Fruit fly (Drosophila melanogaster) whole organism, embryonic: Measurements from ENCODE around the gene CG46270.

Experiments used
- Antp ChIP-seq: fragments of 200-800 bp; sonication (Bioruptor generic); optimal IDR thresholded peaks from 3 replicates; lab custom pipeline; 2016; ENCODE audit warnings: missing biosample characterization, missing genetic modification characterization
- B-H1 ChIP-seq: fragments of 200-800 bp; sonication (Bioruptor generic); IDR thresholded peaks from 3 replicates; pipeline ENCODE4 v1.3.6; 2022; ENCODE audit warnings: missing biosample characterization, missing genetic modification characterization
- CG11093 ChIP-seq: fragments of 200-800 bp; sonication (Bioruptor generic); IDR thresholded peaks from 3 replicates; pipeline ENCODE4 v1.3.6; 2022; ENCODE audit warnings: missing biosample characterization, missing genetic modification characterization
- CG11696 ChIP-seq: fragments of 200-800 bp; sonication (Bioruptor generic); IDR thresholded peaks from 2 replicates; pipeline ENCODE4 v1.3.6; 2022; ENCODE audit warnings: missing biosample characterization, missing genetic modification characterization
- CG15011 ChIP-seq: fragments of 200-800 bp; sonication (Bioruptor generic); optimal IDR thresholded peaks from 3 replicates; lab custom pipeline; 2018; ENCODE audit warnings: missing biosample characterization, mild to moderate bottlenecking, missing genetic modification characterization
- CG16815 ChIP-seq: fragments of 200-800 bp; sonication (Bioruptor generic); optimal IDR thresholded peaks from 3 replicates; lab custom pipeline; 2017; ENCODE audit warnings: missing biosample characterization, mild to moderate bottlenecking, missing genetic modification characterization
- CG17328 ChIP-seq: fragments of 200-800 bp; sonication (Bioruptor generic); IDR thresholded peaks from 2 replicates; pipeline ENCODE4 v1.3.6; 2022; ENCODE audit warnings: missing biosample characterization, missing genetic modification characterization
- CG1832 ChIP-seq: fragments of 200-800 bp; sonication (Bioruptor generic); optimal IDR thresholded peaks from 2 replicates; lab custom pipeline; 2017; ENCODE audit warnings: missing biosample characterization, mild to moderate bottlenecking, missing genetic modification characterization, inconsistent platforms
- CG18764 ChIP-seq: fragments of 200-800 bp; sonication (Bioruptor generic); optimal IDR thresholded peaks from 3 replicates; lab custom pipeline; 2016; ENCODE audit warnings: missing biosample characterization, missing genetic modification characterization
- CG2129 ChIP-seq: fragments of 200-800 bp; sonication (Bioruptor generic); IDR thresholded peaks from 2 replicates; pipeline ENCODE4 v1.3.6; 2022; ENCODE audit warnings: missing biosample characterization, missing genetic modification characterization; ENCODE audit not compliant: partially characterized antibody
- CG32772 ChIP-seq: fragments of 200-800 bp; sonication (Bioruptor generic); IDR thresholded peaks from 2 replicates; pipeline ENCODE4 v1.3.6; 2022; ENCODE audit warnings: missing biosample characterization, missing genetic modification characterization
- CG3281 ChIP-seq: fragments of 200-800 bp; sonication (Bioruptor generic); optimal IDR thresholded peaks from 3 replicates; lab custom pipeline; 2017; ENCODE audit warnings: missing biosample characterization, mild to moderate bottlenecking, missing genetic modification characterization
- CG4820 ChIP-seq: fragments of 200-800 bp; sonication (Bioruptor generic); optimal IDR thresholded peaks from 3 replicates; lab custom pipeline; 2016; ENCODE audit warnings: missing biosample characterization, missing genetic modification characterization
- CG6254 ChIP-seq: fragments of 200-800 bp; sonication (Bioruptor generic); optimal IDR thresholded peaks from 3 replicates; lab custom pipeline; 2017; ENCODE audit warnings: mild to moderate bottlenecking, missing biosample characterization, missing genetic modification reagents, missing genetic modification characterization
- CG7372 ChIP-seq: fragments of 200-800 bp; sonication (Bioruptor generic); IDR thresholded peaks from 2 replicates; pipeline ENCODE4 v1.3.6; 2022; ENCODE audit warnings: missing biosample characterization, missing genetic modification characterization
- CG7928 ChIP-seq: fragments of 200-800 bp; sonication (Bioruptor generic); optimal IDR thresholded peaks from 2 replicates; lab custom pipeline; 2017; ENCODE audit warnings: missing biosample characterization, mild to moderate bottlenecking, missing genetic modification characterization
- CG8924 ChIP-seq: fragments of 200-800 bp; optimal IDR thresholded peaks from 3 replicates; lab custom pipeline; 2019; ENCODE audit warnings: missing biosample characterization, mild to moderate bottlenecking, missing genetic modification characterization, moderate library complexity
- D19B ChIP-seq: fragments of 200-800 bp; sonication (Bioruptor generic); optimal IDR thresholded peaks from 2 replicates; lab custom pipeline; 2017; ENCODE audit warnings: missing biosample characterization, mild to moderate bottlenecking, missing genetic modification characterization
- Dref ChIP-seq: fragments of 200-800 bp; sonication (Bioruptor generic); IDR thresholded peaks from 2 replicates; pipeline ENCODE4 v1.3.6; 2022; ENCODE audit warnings: missing biosample characterization, missing genetic modification characterization
- Eip74EF ChIP-seq, 2 experiments: fragments of 200-800 bp in 1 of 2; fragments of >200 bp in 1 of 2; sonication (Bioruptor generic) in 1 of 2; optimal IDR thresholded peaks; 2 replicates each; lab custom pipeline; 2017 to 2019; ENCODE audit warnings: missing biosample characterization in 2 of 2, missing genetic modification characterization in 2 of 2, mild to moderate bottlenecking in 1 of 2, moderate library complexity in 1 of 2
- HLH54F ChIP-seq: fragments of 200-800 bp; sonication (Bioruptor generic); optimal IDR thresholded peaks from 3 replicates; lab custom pipeline; 2016; ENCODE audit warnings: missing biosample characterization, missing genetic modification characterization
- HLHmδ ChIP-seq: fragments of 200-800 bp; sonication (Bioruptor generic); optimal IDR thresholded peaks from 2 replicates; lab custom pipeline; 2018; ENCODE audit warnings: missing biosample characterization, mild to moderate bottlenecking, missing genetic modification characterization, moderate library complexity
- Hand ChIP-seq: fragments of 200-800 bp; sonication (Bioruptor generic); optimal IDR thresholded peaks from 2 replicates; lab custom pipeline; 2017; ENCODE audit warnings: mild to moderate bottlenecking, missing biosample characterization, missing genetic modification reagents, missing genetic modification characterization
- Hmr ChIP-seq: fragments of 200-800 bp; sonication (Bioruptor generic); optimal IDR thresholded peaks from 3 replicates; lab custom pipeline; 2017; ENCODE audit warnings: mild to moderate bottlenecking, missing biosample characterization, missing genetic modification reagents, missing genetic modification characterization
- Hr78 ChIP-seq, 2 experiments: fragments of 200-800 bp in 1 of 2; fragments of >200 bp in 1 of 2; sonication (Bioruptor generic) in 1 of 2; optimal IDR thresholded peaks; 2 replicates each; lab custom pipeline; 2017 to 2019; ENCODE audit warnings: missing biosample characterization in 2 of 2, missing genetic modification characterization in 2 of 2, mild to moderate bottlenecking in 1 of 2, moderate library complexity in 1 of 2
- Max ChIP-seq: fragments of 200-800 bp; sonication (Bioruptor generic); optimal IDR thresholded peaks from 2 replicates; lab custom pipeline; 2016; ENCODE audit warnings: missing biosample characterization, mild to moderate bottlenecking, missing genetic modification characterization
- Meics ChIP-seq: fragments of 200-800 bp; sonication (Bioruptor generic); optimal IDR thresholded peaks from 2 replicates; lab custom pipeline; 2017; ENCODE audit warnings: missing biosample characterization, mild to moderate bottlenecking, missing genetic modification characterization
- Six4 ChIP-seq: fragments of 200-800 bp; sonication (Bioruptor generic); optimal IDR thresholded peaks from 2 replicates; lab custom pipeline; 2016; ENCODE audit warnings: missing biosample characterization, missing genetic modification characterization
- Sry-β ChIP-seq: fragments of 200-800 bp; sonication (Bioruptor generic); optimal IDR thresholded peaks from 2 replicates; lab custom pipeline; 2018; ENCODE audit warnings: missing biosample characterization, mild to moderate bottlenecking, missing genetic modification characterization, moderate library complexity
- al ChIP-seq: fragments of 200-800 bp; sonication (Bioruptor generic); IDR thresholded peaks from 2 replicates; pipeline ENCODE4 v1.3.6; 2022; ENCODE audit warnings: missing biosample characterization, missing genetic modification characterization
- aop ChIP-seq: fragments of 200-800 bp; sonication (Bioruptor generic); IDR thresholded peaks from 2 replicates; pipeline ENCODE4 v1.3.6; 2022; ENCODE audit warnings: missing biosample characterization, missing genetic modification characterization
- croc ChIP-seq: fragments of 200-800 bp; sonication (Bioruptor generic); conservative IDR thresholded peaks from 3 replicates; pipeline ENCODE4 v1.3.6; 2022; ENCODE audit warnings: missing biosample characterization, missing genetic modification characterization
- fd3F ChIP-seq: fragments of 200-800 bp; sonication (Bioruptor generic); optimal IDR thresholded peaks from 2 replicates; lab custom pipeline; 2018; ENCODE audit warnings: missing biosample characterization, mild to moderate bottlenecking, missing genetic modification characterization, moderate library complexity
- gfzf ChIP-seq: fragments of 200-800 bp; sonication (Bioruptor generic); optimal IDR thresholded peaks from 2 replicates; lab custom pipeline; 2016; ENCODE audit warnings: missing biosample characterization, mild to moderate bottlenecking, missing genetic modification characterization, moderate library complexity
- grn ChIP-seq: fragments of 200-800 bp; sonication (Bioruptor generic); optimal IDR thresholded peaks from 3 replicates; lab custom pipeline; 2017; ENCODE audit warnings: missing biosample characterization, missing genetic modification characterization
- hb ChIP-seq: fragments of 200-800 bp; sonication (Bioruptor generic); IDR thresholded peaks from 3 replicates; pipeline ENCODE4 v1.3.6; 2022; ENCODE audit warnings: missing biosample characterization, missing genetic modification characterization; ENCODE audit not compliant: partially characterized antibody
- jing ChIP-seq: fragments of 200-800 bp; sonication (Bioruptor generic); optimal IDR thresholded peaks from 2 replicates; lab custom pipeline; 2018; ENCODE audit warnings: missing biosample characterization, mild to moderate bottlenecking, missing genetic modification characterization
- lab ChIP-seq: fragments of 200-800 bp; sonication (Bioruptor generic); optimal IDR thresholded peaks from 3 replicates; lab custom pipeline; 2017; ENCODE audit warnings: missing biosample characterization, missing genetic modification characterization, mild to moderate bottlenecking, moderate library complexity, missing genetic modification reagents
- nmo ChIP-seq: fragments of 200-800 bp; sonication (Bioruptor generic); optimal IDR thresholded peaks from 2 replicates; lab custom pipeline; 2018; ENCODE audit warnings: missing biosample characterization, mild to moderate bottlenecking, missing genetic modification characterization, moderate library complexity
- nom ChIP-seq: fragments of 200-800 bp; sonication (Bioruptor generic); optimal IDR thresholded peaks from 2 replicates; lab custom pipeline; 2017; ENCODE audit warnings: missing biosample characterization, missing genetic modification characterization, mild to moderate bottlenecking, moderate library complexity, missing genetic modification reagents
- peb ChIP-seq: fragments of 200-800 bp; sonication (Bioruptor generic); IDR thresholded peaks from 2 replicates; pipeline ENCODE4 v1.3.6; 2022; ENCODE audit warnings: missing biosample characterization, missing genetic modification characterization
- sc ChIP-seq, 3 experiments: fragments of >200 bp in 2 of 3; fragments of 200-800 bp in 1 of 3; sonication (Bioruptor generic) in 1 of 3; optimal IDR thresholded peaks; 2 replicates in 2 of 3; 3 replicates in 1 of 3; lab custom pipeline; 2017; ENCODE audit warnings: mild to moderate bottlenecking in 1 of 3, missing biosample characterization in 1 of 3, missing genetic modification characterization in 1 of 3, missing genetic modification reagents in 1 of 3
- sima ChIP-seq: fragments of 200-800 bp; sonication (Bioruptor generic); optimal IDR thresholded peaks from 2 replicates; lab custom pipeline; 2016; ENCODE audit warnings: missing biosample characterization, missing genetic modification characterization
- sisA ChIP-seq: fragments of 200-800 bp; sonication (Bioruptor generic); IDR thresholded peaks from 2 replicates; pipeline ENCODE4 v1.3.6; 2022; ENCODE audit warnings: missing biosample characterization, missing genetic modification characterization
- slp2 ChIP-seq: fragments of 200-800 bp; sonication (Bioruptor generic); optimal IDR thresholded peaks from 2 replicates; lab custom pipeline; 2016; ENCODE audit warnings: missing biosample characterization, missing genetic modification characterization
- sug ChIP-seq: fragments of 200-800 bp; optimal IDR thresholded peaks from 2 replicates; lab custom pipeline; 2019; ENCODE audit warnings: missing biosample characterization, mild to moderate bottlenecking, missing genetic modification characterization, moderate library complexity
- yki ChIP-seq: fragments of >200 bp; optimal IDR thresholded peaks from 3 replicates; lab custom pipeline; 2018
- zfh1 ChIP-seq: fragments of 200-800 bp; sonication (Bioruptor generic); IDR thresholded peaks from 3 replicates; pipeline ENCODE4 v1.3.6; 2022; ENCODE audit warnings: missing biosample characterization, missing genetic modification characterization

The CG46270 gene

DNA sequence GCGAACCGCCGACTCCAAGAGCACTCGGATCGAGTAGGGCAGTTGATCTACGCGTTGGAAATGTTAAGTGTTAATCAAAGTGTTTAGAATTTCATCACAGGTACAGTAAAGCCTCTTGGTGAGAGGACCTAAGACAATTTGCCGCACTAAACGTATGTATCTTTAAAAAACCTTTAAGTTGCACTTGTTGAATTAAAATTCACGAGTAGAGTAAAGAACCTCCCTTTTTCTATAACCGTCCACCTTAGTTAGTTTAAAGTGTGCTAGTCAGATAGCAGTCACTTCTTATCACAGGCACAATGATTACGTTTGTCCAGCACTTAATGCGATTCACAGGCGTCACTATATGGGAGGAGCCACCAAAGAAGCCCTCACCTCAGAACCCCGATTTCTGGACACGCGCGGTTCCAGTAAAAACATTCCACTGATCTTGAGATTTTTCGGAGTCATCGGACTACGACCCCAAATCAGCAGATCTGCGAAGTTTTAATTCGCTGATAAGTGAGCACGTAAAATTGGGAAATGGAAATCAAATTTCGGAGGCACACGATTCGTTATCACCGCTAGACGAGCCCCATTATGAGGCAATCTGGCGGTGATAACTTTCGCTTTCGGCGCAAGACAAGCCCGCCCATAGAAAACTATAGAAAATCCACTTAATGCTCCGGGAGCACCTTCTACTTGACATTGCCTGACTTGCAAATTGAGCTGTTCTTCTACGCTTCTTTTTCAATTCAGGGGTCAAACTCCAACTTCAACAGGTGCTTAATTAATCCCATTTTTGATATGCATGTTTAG is 16.3 kb downstream of the CG46270 start (continued):
- TF ChIP-seq Hand (peak; percentile 2), Hmr (no peak), nmo (GFP tag; lab: Kevin White, UChicago) (peak; percentile 47), CG11093 (GFP tag; lab: Robert Waterston, UW) (0 out of 3 replicates have a peak, but pooled peaks have one; percentile 21), CG3281 (GFP tag; lab: Kevin White, UChicago) (peak; percentile 76), CG18764 (no peak), CG32772 (peak; percentile 60), sisA (GFP tag; lab: Robert Waterston, UW) (no peak; the same call in 1 of the 2 replicates), Antp (GFP tag; lab: Kevin White, UChicago) (peak; percentile 59), CG7928 (no peak), CG11696 (peak; percentile 40; the same call in 1 of the 2 replicates), lab (no peak), CG15011 (no peak), Eip74EF (GFP tag; optimal IDR thresholded peaks at IDR 0.05; lab: Kevin White, UChicago) (no peak), peb (GFP tag; lab: Robert Waterston, UW) (no peak), Six4 (GFP tag; lab: Kevin White, UChicago) (no peak), CG16815 (GFP tag; lab: Kevin White, UChicago) (no peak), HLHmδ (GFP tag; lab: Kevin White, UChicago) (no peak), CG6254 (no peak), fd3F (GFP tag; lab: Kevin White, UChicago) (no peak), sc (optimal IDR thresholded peaks at IDR 0.05; lab: Kevin White, UChicago) (no peak), sc (GFP tag; optimal IDR thresholded peaks at IDR 0.05; lab: Kevin White, UChicago) (no peak), yki (lab: Kevin White, UChicago) (no peak), sug (tag; lab: Kevin White, UChicago) (peak; percentile 54), sima (GFP tag; lab: Kevin White, UChicago) (no peak), aop (no peak), hb (GFP tag; lab: Robert Waterston, UW) (no peak), gfzf (no peak), nom (GFP tag; lab: Kevin White, UChicago) (no peak), croc (GFP tag; lab: Robert Waterston, UW) (no peak), Dref (GFP tag; lab: Robert Waterston, UW) (no peak), CG4820 (GFP tag; lab: Kevin White, UChicago) (peak; percentile 14), HLH54F (GFP tag; lab: Kevin White, UChicago) (no peak), CG1832 (GFP tag; lab: Kevin White, UChicago) (no peak), CG7372 (GFP tag; lab: Robert Waterston, UW) (peak; percentile 17; the same call in 1 of the 2 replicates), Meics (peak; percentile 72), zfh1 (GFP tag; lab: Robert Waterston, UW) (peak; percentile 57; the same call in 1 of the 3 replicates), Hr78 (GFP tag; optimal IDR thresholded peaks at IDR 0.05; lab: Kevin White, UChicago) (no peak), Sry-β (no peak), B-H1 (peak; percentile 47; the same call in 2 of the 3 replicates), Max (no peak), slp2 (GFP tag; lab: Kevin White, UChicago) (no peak), CG2129 (GFP tag; lab: Robert Waterston, UW) (no peak), D19B (GFP tag; lab: Kevin White, UChicago) (peak; percentile 21), al (peak; percentile 64), CG17328 (GFP tag; lab: Robert Waterston, UW) (no peak), grn (GFP tag; lab: Kevin White, UChicago) (peak; percentile 74), CG8924 (no peak), jing (GFP tag; lab: Kevin White, UChicago) (no peak)
